Fruit fly (Drosophila melanogaster) Kc167 (cell line): ENCODE measurements around the gene Syx13.

Experiments
- Myc ChIP-seq: fragments of >200 bp; optimal IDR thresholded peaks from 2 replicates; lab custom pipeline; 2017; ENCODE audit warnings: missing external identifiers
- Sin3A ChIP-seq: fragments of >200 bp; optimal IDR thresholded peaks from 2 replicates; lab custom pipeline; 2018; ENCODE audit warnings: missing external identifiers
- h ChIP-seq: fragments of >200 bp; optimal IDR thresholded peaks from 3 replicates; lab custom pipeline; 2018; ENCODE audit warnings: missing external identifiers
- insv ChIP-seq: fragments of >200 bp; optimal IDR thresholded peaks from 3 replicates; lab custom pipeline; 2018; ENCODE audit warnings: missing external identifiers
- psq ChIP-seq: fragments of >200 bp; optimal IDR thresholded peaks from 2 replicates; lab custom pipeline; 2017; ENCODE audit warnings: missing external identifiers
- ttk ChIP-seq: sonication (Bioruptor generic); optimal IDR thresholded peaks from 2 replicates; lab custom pipeline; 2017; ENCODE audit warnings: missing external identifiers

Syx13 gene

DNA sequence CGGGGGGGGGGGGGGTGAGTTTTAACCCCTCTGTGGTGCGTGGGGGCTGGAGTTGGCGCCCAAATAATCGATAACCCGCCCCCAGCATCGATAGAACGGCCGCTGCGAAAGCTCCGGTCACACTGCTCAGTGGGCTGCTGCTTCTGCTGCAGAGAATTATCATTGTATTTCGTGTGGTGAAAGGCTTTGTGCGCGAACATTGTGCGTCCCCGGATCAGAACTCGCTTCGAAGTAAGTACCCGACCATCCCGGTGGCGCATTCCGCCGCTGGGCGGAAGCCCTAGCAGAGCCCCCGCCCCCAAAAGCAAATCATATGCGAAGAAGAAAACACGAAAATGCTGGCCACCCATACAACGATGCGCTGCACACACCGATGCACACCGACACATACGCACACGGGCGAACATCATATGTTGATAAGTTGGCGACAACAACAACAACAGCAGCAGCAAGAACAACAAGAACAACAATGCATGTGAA is at the start of gene Syx13:
TSS of gene Syx13 (plus strand) at position 100 of the 480 bp plus-strand sequence.
- TF ChIP-seq ttk (lab: Kevin White, UChicago), result no peak
- TF ChIP-seq insv (lab: Kevin White, UChicago), result no peak
- TF ChIP-seq psq (lab: Kevin White, UChicago), result no peak
- TF ChIP-seq Myc (lab: Kevin White, UChicago), result no peak
- no peak for TF ChIP-seq h (lab: Kevin White, UChicago)
- TF ChIP-seq Sin3A (lab: Kevin White, UChicago), result no peak

DNA sequence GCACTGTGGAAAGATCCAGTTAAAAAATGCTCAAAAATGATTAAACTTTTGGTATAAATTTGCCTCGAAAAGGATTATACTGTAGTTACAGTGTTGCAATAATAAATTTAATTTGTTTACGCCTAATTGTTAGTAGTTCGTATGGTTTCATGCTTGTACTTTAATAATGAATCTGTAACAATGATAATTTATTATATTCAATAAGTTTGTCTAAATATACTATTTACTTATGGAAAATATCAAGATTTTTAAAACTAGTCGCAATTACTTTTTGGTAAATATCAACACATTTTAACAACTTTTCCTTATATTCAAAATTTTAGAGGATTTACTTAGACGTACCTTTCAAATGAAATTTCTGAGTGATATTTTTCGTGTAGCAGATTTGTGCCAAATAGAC is 49.4 kb upstream of the Syx13 start, which contains the start of gene CG11262:
TSS of gene CG11262 (plus strand) at position 301 of the 400 bp plus-strand sequence.
- TF ChIP-seq insv (lab: Kevin White, UChicago) (no peak), ttk (lab: Kevin White, UChicago) (no peak), Sin3A (lab: Kevin White, UChicago) (no peak), h (lab: Kevin White, UChicago) (no peak), psq (lab: Kevin White, UChicago) (no peak), Myc (lab: Kevin White, UChicago) (no peak)

DNA sequence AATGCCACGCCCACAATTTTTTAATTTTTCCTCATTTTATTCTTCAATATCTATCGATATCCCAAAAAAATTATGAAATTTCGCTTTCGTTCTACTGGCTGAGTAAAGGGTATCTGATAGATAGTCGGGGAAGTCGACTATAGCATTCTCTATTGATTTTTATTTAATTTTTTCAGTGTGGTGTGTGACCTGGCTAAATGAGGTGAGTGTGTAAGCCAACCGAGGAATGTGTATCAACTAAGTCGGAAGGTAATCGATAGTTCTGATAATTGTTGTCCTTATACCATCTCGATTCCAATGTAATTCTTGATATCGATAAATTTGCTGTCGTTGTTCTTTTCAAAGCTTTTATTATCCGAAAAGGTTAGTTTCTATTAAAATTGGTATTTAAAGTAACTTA is 37.7 kb upstream of the Syx13 start, which contains the start of gene CG11263:
TSS of gene CG11263 (plus strand) at position 328 of the 400 bp plus-strand sequence.
- TF ChIP-seq h (lab: Kevin White, UChicago), result no peak
- no peak for TF ChIP-seq Myc (lab: Kevin White, UChicago)
- TF ChIP-seq psq (lab: Kevin White, UChicago), result no peak
- no peak for TF ChIP-seq ttk (lab: Kevin White, UChicago)
- TF ChIP-seq insv (lab: Kevin White, UChicago), result no peak
- no peak for TF ChIP-seq Sin3A (lab: Kevin White, UChicago)

DNA sequence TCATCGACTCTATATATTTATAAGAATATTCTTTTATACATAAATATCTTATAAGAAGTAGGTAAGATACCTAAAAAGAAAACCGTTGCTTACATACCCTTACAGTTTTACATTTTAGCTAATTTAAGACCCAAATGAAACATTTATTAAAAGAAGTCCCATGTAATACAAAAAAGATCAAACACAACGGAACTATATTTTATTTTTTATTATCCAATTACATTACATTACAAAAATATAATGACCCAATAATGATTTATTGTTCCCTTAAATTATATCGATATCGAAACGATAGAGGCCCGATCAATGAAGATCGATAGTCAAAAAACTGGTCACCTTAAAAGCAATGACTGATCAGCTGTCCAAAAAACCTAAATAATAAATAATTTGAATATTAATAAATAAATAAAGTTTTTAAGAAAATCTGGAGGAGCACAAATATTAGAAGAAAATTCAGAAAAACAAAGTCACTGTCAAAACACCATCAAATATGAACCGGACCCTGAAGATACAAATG is 36.2 kb upstream of the Syx13 start:
- TF ChIP-seq Myc (lab: Kevin White, UChicago) (no peak), Sin3A (lab: Kevin White, UChicago) (no peak), psq (lab: Kevin White, UChicago) (no peak), h (lab: Kevin White, UChicago) (no peak), insv (lab: Kevin White, UChicago) (no peak), ttk (lab: Kevin White, UChicago) (no peak)

DNA sequence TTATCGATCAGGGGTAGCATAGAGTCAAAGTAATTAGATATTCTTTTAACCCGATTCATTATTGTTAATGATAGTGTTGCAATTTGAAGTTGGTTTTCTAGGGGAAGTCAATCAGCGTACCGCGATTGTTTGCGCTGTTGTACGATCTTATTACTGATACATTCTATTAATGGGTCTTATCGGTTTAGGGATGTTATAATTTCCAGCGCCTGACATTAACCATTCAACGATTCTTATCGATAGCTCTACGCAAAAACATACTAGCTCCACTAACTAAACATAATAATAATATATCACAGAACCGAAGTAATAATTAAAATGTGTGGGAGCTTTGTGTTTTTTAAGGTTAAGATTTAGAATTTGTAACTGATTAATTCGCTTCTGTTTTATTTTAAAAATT is 32.7 kb upstream of the Syx13 start, which contains the start of gene Cul6:
TSS of gene Cul6 (minus strand) at position 175 of the 400 bp plus-strand sequence.
- TF ChIP-seq psq (lab: Kevin White, UChicago) (no peak), ttk (lab: Kevin White, UChicago) (no peak), Myc (lab: Kevin White, UChicago) (no peak), h (lab: Kevin White, UChicago) (no peak), insv (lab: Kevin White, UChicago) (no peak), Sin3A (lab: Kevin White, UChicago) (no peak)

DNA sequence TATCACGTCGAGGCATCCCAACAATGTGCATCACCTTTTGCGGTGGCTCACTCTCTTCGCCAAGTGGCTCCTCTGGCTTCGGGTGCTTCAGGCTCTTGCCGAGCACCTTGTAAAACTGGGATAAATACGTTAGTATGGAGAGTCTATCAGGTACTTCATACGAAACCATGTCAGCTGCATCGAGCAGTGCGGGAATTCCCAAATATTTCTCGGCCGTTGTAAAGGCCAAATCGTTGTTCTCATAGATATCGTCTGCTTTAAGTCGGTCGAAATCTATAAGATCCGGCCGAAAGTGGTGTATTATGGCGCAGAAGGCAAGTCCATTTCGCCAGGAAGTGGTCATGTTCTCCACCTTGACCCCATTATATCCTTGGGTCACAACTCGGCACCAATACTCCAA is 29.5 kb upstream of the Syx13 start:
- TF ChIP-seq psq (lab: Kevin White, UChicago), result no peak
- TF ChIP-seq h (lab: Kevin White, UChicago), result no peak
- TF ChIP-seq insv (lab: Kevin White, UChicago), result no peak
- no peak for TF ChIP-seq Myc (lab: Kevin White, UChicago)
- TF ChIP-seq Sin3A (lab: Kevin White, UChicago), result no peak
- TF ChIP-seq ttk (lab: Kevin White, UChicago), result no peak

DNA sequence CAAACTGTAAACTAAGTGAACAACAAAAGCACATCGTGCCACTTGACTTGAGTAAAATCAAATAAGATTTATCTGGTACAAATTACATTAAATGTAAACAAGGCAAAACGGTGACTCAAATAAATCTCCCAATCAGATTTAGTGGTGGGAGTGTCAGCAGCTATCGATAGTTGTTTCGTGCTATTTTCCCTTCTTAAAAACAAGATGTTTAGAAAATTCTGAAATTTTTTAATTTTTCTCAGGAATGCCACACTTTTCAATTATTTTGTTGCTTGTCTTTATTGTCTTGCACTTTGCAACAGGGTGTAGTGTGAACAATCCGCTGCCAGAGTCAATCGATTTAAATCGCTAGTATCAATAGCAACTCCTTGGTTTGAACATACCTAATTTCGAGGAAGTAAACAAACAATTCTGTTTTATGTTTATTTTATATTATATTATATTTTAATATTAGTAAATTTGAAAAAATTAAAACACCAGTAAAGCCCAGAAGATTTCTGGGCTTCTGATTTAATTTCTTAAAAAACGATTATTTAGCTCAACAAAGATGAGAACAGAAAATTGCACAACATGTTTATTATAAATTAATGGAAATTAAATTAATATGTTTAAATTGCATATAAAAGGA is 28.9 kb upstream of the Syx13 start, which contains the start of gene MICAL-like:
TSS of gene MICAL-like (minus strand) at position 138 of the 628 bp plus-strand sequence.
- no peak for TF ChIP-seq Myc (lab: Kevin White, UChicago)
- TF ChIP-seq insv (lab: Kevin White, UChicago), result no peak
- no peak for TF ChIP-seq ttk (lab: Kevin White, UChicago)
- no peak for TF ChIP-seq Sin3A (lab: Kevin White, UChicago)
- TF ChIP-seq h (lab: Kevin White, UChicago), result no peak
- no peak for TF ChIP-seq psq (lab: Kevin White, UChicago)

DNA sequence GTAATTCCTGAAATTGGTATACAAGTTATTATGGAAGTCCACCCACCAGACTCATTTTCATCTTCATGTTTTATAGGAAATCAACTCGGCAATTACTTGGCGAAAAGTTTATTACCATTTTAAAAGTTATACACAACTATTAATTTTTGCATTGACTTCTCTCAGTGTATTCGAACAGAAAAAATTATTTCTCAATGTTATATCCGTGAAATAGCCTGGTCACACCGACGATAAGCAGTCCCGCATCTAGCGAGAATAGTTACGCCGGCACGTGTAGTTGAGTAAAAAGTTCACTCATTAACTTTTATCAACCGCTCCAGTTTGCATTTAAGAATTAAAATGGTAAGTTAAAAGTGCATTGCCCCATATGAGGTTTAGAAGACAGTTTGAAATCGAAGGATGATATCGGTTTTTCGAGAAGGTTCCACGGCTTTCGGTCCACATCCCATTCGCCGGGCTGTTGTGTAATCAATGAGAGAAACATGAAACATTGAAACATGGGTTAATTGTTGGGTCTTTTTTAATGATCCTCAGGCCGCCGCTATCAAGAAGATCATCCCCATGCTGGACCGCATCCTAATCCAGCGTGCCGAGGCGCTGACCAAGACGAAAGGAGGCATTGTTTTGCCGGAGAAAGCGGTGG is 28.3 kb upstream of the Syx13 start, which contains the start of gene CG11267:
TSS of gene CG11267 (plus strand) at position 228 of the 643 bp plus-strand sequence.
- TF ChIP-seq psq (lab: Kevin White, UChicago), result no peak
- no peak for TF ChIP-seq ttk (lab: Kevin White, UChicago)
- no peak for TF ChIP-seq Myc (lab: Kevin White, UChicago)
- no peak for TF ChIP-seq insv (lab: Kevin White, UChicago)
- TF ChIP-seq Sin3A (lab: Kevin White, UChicago), result no peak
- no peak for TF ChIP-seq h (lab: Kevin White, UChicago)

DNA sequence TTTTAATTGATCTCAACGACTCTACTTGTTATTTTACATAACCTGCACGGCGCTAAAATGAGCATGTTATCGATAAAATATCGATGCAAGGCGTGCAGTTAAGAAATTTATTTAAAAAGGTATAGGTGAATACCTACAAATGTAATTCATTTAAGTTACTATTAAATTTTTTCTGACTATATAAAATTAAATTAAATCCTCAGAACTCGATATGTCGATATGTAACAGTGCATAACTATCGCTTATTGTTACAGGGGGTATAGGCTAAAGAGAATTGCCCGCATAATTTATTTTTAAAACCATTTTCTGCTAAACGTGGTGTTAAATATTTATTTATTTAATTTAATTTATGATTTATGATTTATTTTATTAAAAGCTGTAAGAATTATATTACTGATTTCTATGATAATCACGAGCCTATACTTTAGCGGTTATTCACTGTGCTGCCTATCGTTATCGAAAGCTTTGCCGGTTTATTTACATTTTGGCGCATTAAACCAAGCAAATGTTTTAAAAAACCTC is 26.4 kb upstream of the Syx13 start, which contains the start of the genes mRpL20 and Icmt:
TSS of gene mRpL20 (minus strand) at position 65 of the 522 bp plus-strand sequence.
TSS of gene Icmt (plus strand) at position 464 of the 522 bp plus-strand sequence.
- TF ChIP-seq ttk (lab: Kevin White, UChicago) (no peak), Myc (lab: Kevin White, UChicago) (no peak), psq (lab: Kevin White, UChicago) (no peak), Sin3A (lab: Kevin White, UChicago) (no peak), h (lab: Kevin White, UChicago) (no peak), insv (lab: Kevin White, UChicago) (no peak)

DNA sequence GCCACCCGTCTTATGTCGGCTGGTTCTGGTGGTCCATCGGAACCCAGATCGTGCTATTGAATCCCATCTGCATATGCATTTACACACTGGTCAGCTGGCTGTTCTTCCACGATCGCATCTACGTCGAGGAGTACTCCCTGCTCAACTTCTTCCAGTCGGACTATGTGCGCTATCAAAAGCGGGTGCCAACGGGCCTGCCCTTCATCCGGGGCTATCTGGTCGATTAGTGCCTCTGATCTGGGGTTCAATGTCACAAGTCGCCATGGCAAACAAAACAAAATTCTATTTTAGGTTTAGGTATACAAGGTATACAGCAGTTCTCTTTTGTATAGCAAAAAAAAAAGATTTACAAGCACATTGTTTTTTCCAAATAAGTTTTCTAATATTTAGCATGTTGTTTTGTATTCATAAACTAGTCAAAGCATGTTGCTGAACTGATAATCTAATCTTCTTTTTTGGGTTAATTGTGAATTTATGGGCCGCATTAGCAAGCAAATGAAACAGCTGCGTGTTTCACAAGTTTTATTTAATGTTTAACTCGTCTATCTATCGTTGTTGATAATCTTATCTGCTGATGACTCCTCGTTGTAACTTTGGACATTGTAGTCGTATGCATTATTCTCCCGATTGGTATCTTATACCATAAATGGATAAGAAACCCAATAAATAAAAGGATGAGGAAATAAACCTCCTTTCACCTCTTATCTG is 24.8 kb upstream of the Syx13 start:
- TF ChIP-seq Myc (lab: Kevin White, UChicago) (no peak), Sin3A (lab: Kevin White, UChicago) (no peak), h (lab: Kevin White, UChicago) (no peak), insv (lab: Kevin White, UChicago) (no peak), psq (lab: Kevin White, UChicago) (no peak), ttk (lab: Kevin White, UChicago) (no peak)
